Worm (Caenorhabditis elegans) whole organism, L1 larva: ENCODE results near the gene F46B6.2.

ENCODE experiments used
- aly-2 ChIP-seq: fragments of 150-350 bp; optimal IDR thresholded peaks from 2 replicates; lab custom pipeline; 2014; ENCODE audit warnings: missing biosample characterization, missing genetic modification characterization
- ama-1 ChIP-seq: fragments of 150-350 bp; optimal IDR thresholded peaks from 2 replicates; lab custom pipeline; 2014
- ces-1 ChIP-seq: fragments of 150-350 bp; optimal IDR thresholded peaks from 2 replicates; lab custom pipeline; 2014; ENCODE audit warnings: missing biosample characterization, missing genetic modification reagents, missing genetic modification characterization
- dpl-1 ChIP-seq, 3 experiments: fragments of 150-350 bp in 2 of 3; sonication (generic microtip) in 1 of 3; optimal IDR thresholded peaks; 2 replicates each; lab custom pipeline; 2014 to 2017; ENCODE audit warnings: missing biosample characterization in 3 of 3, missing genetic modification characterization in 3 of 3, missing genetic modification reagents in 3 of 3
- dsc-1 ChIP-seq: sonication (generic microtip); optimal IDR thresholded peaks from 2 replicates; lab custom pipeline; 2016; ENCODE audit warnings: mild to moderate bottlenecking, missing genetic modification characterization, missing compliant biosample characterization
- fkh-10 ChIP-seq: sonication (generic microtip); optimal IDR thresholded peaks from 2 replicates; lab custom pipeline; 2017; ENCODE audit warnings: missing biosample characterization, missing genetic modification reagents, missing genetic modification characterization
- lin-39 ChIP-seq: fragments of 150-350 bp; optimal IDR thresholded peaks from 2 replicates; lab custom pipeline; 2014; ENCODE audit warnings: missing biosample characterization, missing genetic modification reagents, missing genetic modification characterization
- nhr-12 ChIP-seq: sonication (generic microtip); optimal IDR thresholded peaks from 2 replicates; lab custom pipeline; 2017; ENCODE audit warnings: missing biosample characterization, missing genetic modification characterization
- nhr-237 ChIP-seq: fragments of 150-350 bp; optimal IDR thresholded peaks from 2 replicates; lab custom pipeline; 2014; ENCODE audit warnings: missing biosample characterization, missing genetic modification characterization
- unc-98 ChIP-seq: fragments of 200-800 bp; sonication (Bioruptor generic); IDR thresholded peaks from 2 replicates; pipeline ENCODE4 v1.3.6; 2022; ENCODE audit warnings: missing genetic modification characterization, missing compliant biosample characterization

ce11 chrV:9779418-9779817, 7.3 kb downstream of the F46B6.2 start, which contains the start of gene F46B6.4:
- TF ChIP-seq lin-39 (tag; lab: Kevin White, UChicago) (no peak), dsc-1 (tag; lab: Kevin White, UChicago) (no peak), nhr-237 (no peak), aly-2 (tag; lab: Kevin White, UChicago) (no peak), ces-1 (GFP tag; lab: Kevin White, UChicago) (no peak), dpl-1 (GFP tag; optimal IDR thresholded peaks at IDR 0.05; lab: Kevin White, UChicago) (no peak), fkh-10 (no peak), ama-1 (lab: Kevin White, UChicago) (no peak), unc-98 (GFP tag; lab: Robert Waterston, UW) (no peak), nhr-12 (no peak)
